Fruit fly (Drosophila melanogaster) whole organism, embryonic: Measurements from ENCODE around the gene CG4955.

Experiments
- Aef1 ChIP-seq: fragments of 200-800 bp; sonication (Bioruptor generic); IDR thresholded peaks from 3 replicates; pipeline ENCODE4 v1.3.6; 2022; ENCODE audit warnings: missing biosample characterization, missing genetic modification characterization
- Atf-2 ChIP-seq: fragments of 200-800 bp; sonication (Bioruptor generic); optimal IDR thresholded peaks from 2 replicates; lab custom pipeline; 2016; ENCODE audit warnings: missing biosample characterization, missing genetic modification characterization
- B-H2 ChIP-seq: fragments of 200-800 bp; sonication (Bioruptor generic); optimal IDR thresholded peaks from 2 replicates; lab custom pipeline; 2018; ENCODE audit warnings: missing biosample characterization, mild to moderate bottlenecking, missing genetic modification characterization
- CG10147 ChIP-seq: fragments of 200-800 bp; sonication (Bioruptor generic); optimal IDR thresholded peaks from 2 replicates; lab custom pipeline; 2019; ENCODE audit warnings: missing biosample characterization, mild to moderate bottlenecking, missing genetic modification characterization, moderate library complexity
- CG1024 ChIP-seq: fragments of 200-800 bp; sonication (Bioruptor generic); IDR thresholded peaks from 2 replicates; pipeline ENCODE4 v1.3.6; 2022; ENCODE audit warnings: missing biosample characterization, missing genetic modification characterization
- CG10274 ChIP-seq: fragments of 200-800 bp; sonication (Bioruptor generic); optimal IDR thresholded peaks from 3 replicates; lab custom pipeline; 2017; ENCODE audit warnings: missing biosample characterization, mild to moderate bottlenecking, missing genetic modification characterization
- CG10366 ChIP-seq: fragments of 200-800 bp; sonication (Bioruptor generic); IDR thresholded peaks from 2 replicates; pipeline ENCODE4 v1.3.6; 2022; ENCODE audit warnings: missing biosample characterization, missing genetic modification characterization
- CG10543 ChIP-seq: fragments of 200-800 bp; sonication (Bioruptor generic); optimal IDR thresholded peaks from 3 replicates; lab custom pipeline; 2017; ENCODE audit warnings: missing biosample characterization, mild to moderate bottlenecking, missing genetic modification characterization, moderate library complexity
- CG10565 ChIP-seq: fragments of 200-800 bp; sonication (Bioruptor generic); optimal IDR thresholded peaks from 3 replicates; lab custom pipeline; 2016; ENCODE audit warnings: missing biosample characterization, mild to moderate bottlenecking, missing genetic modification characterization
- CG11504 ChIP-seq: fragments of 200-800 bp; sonication (Bioruptor generic); optimal IDR thresholded peaks from 3 replicates; lab custom pipeline; 2019; ENCODE audit warnings: missing biosample characterization, mild to moderate bottlenecking, missing genetic modification characterization, moderate library complexity
- CG13775 ChIP-seq: fragments of 200-800 bp; sonication (Bioruptor generic); optimal IDR thresholded peaks from 3 replicates; lab custom pipeline; 2017; ENCODE audit warnings: missing biosample characterization, mild to moderate bottlenecking, missing genetic modification characterization
- CG14441 ChIP-seq: fragments of 200-800 bp; sonication (Bioruptor generic); IDR thresholded peaks from 2 replicates; pipeline ENCODE4 v1.3.6; 2022; ENCODE audit warnings: missing biosample characterization, missing genetic modification characterization
- CG14965 ChIP-seq: fragments of 200-800 bp; sonication (Bioruptor generic); optimal IDR thresholded peaks from 2 replicates; lab custom pipeline; 2016; ENCODE audit warnings: missing biosample characterization, missing genetic modification characterization, borderline replicate concordance
- CG16813 ChIP-seq: fragments of 200-800 bp; sonication (Bioruptor generic); IDR thresholded peaks from 3 replicates; pipeline ENCODE4 v1.3.6; 2022; ENCODE audit warnings: missing biosample characterization, missing genetic modification characterization; ENCODE audit not compliant: partially characterized antibody
- CG17802 ChIP-seq: fragments of 200-800 bp; sonication (Bioruptor generic); optimal IDR thresholded peaks from 2 replicates; lab custom pipeline; 2018; ENCODE audit warnings: missing biosample characterization, mild to moderate bottlenecking, missing genetic modification characterization, moderate library complexity
- CG18476 ChIP-seq: fragments of 200-800 bp; sonication (Bioruptor generic); optimal IDR thresholded peaks from 2 replicates; lab custom pipeline; 2016; ENCODE audit warnings: missing biosample characterization, mild to moderate bottlenecking, missing genetic modification characterization
- CG18599 ChIP-seq: fragments of 200-800 bp; sonication (Bioruptor generic); optimal IDR thresholded peaks from 3 replicates; lab custom pipeline; 2017; ENCODE audit warnings: missing biosample characterization, missing genetic modification characterization, mild to moderate bottlenecking, moderate library complexity, missing genetic modification reagents
- CG5180 ChIP-seq: fragments of 200-800 bp; sonication (Bioruptor generic); optimal IDR thresholded peaks from 3 replicates; lab custom pipeline; 2017; ENCODE audit warnings: missing biosample characterization, missing genetic modification characterization, mild to moderate bottlenecking, moderate library complexity, missing genetic modification reagents
- CG8359 ChIP-seq: fragments of 200-800 bp; sonication (Bioruptor generic); optimal IDR thresholded peaks from 2 replicates; lab custom pipeline; 2017; ENCODE audit warnings: missing biosample characterization, mild to moderate bottlenecking, missing genetic modification characterization, borderline replicate concordance
- CG9797 ChIP-seq: fragments of 200-800 bp; sonication (Bioruptor generic); optimal IDR thresholded peaks from 3 replicates; lab custom pipeline; 2018; ENCODE audit warnings: missing biosample characterization, mild to moderate bottlenecking, missing genetic modification characterization
- CG9932 ChIP-seq: fragments of 200-800 bp; sonication (Bioruptor generic); IDR thresholded peaks from 2 replicates; pipeline ENCODE4 v1.3.6; 2022; ENCODE audit warnings: missing biosample characterization, missing genetic modification characterization
- Chrac-16 ChIP-seq: fragments of 200-800 bp; sonication (Bioruptor generic); optimal IDR thresholded peaks from 3 replicates; lab custom pipeline; 2016; ENCODE audit warnings: missing biosample characterization, missing genetic modification characterization
- Dbx ChIP-seq: fragments of 200-800 bp; sonication (Bioruptor generic); IDR thresholded peaks from 3 replicates; pipeline ENCODE4 v1.3.6; 2022; ENCODE audit warnings: missing biosample characterization, missing genetic modification characterization
- Drgx ChIP-seq: fragments of 200-800 bp; sonication (Bioruptor generic); IDR thresholded peaks from 2 replicates; pipeline ENCODE4 v1.3.6; 2022; ENCODE audit warnings: missing biosample characterization, missing genetic modification characterization
- E2f2 ChIP-seq: fragments of 200-800 bp; sonication (Bioruptor generic); IDR thresholded peaks from 2 replicates; pipeline ENCODE4 v1.3.6; 2022; ENCODE audit warnings: missing biosample characterization, missing genetic modification characterization
- HLHmδ ChIP-seq: fragments of 200-800 bp; sonication (Bioruptor generic); optimal IDR thresholded peaks from 2 replicates; lab custom pipeline; 2018; ENCODE audit warnings: missing biosample characterization, mild to moderate bottlenecking, missing genetic modification characterization, moderate library complexity
- Lhr ChIP-seq: fragments of 200-800 bp; sonication (Bioruptor generic); optimal IDR thresholded peaks from 3 replicates; lab custom pipeline; 2017; ENCODE audit warnings: mild to moderate bottlenecking, missing biosample characterization, missing genetic modification reagents, missing genetic modification characterization
- MESR4 ChIP-seq: fragments of 200-800 bp; sonication (Bioruptor generic); optimal IDR thresholded peaks from 2 replicates; lab custom pipeline; 2018; ENCODE audit warnings: missing biosample characterization, mild to moderate bottlenecking, missing genetic modification characterization, moderate library complexity
- NFAT ChIP-seq: fragments of 200-800 bp; sonication (Bioruptor generic); IDR thresholded peaks from 2 replicates; pipeline ENCODE4 v1.3.6; 2022; ENCODE audit warnings: missing biosample characterization, missing genetic modification characterization
- Stat92E ChIP-seq, 3 experiments: fragments of >200 bp in 2 of 3; fragments of 200-800 bp in 1 of 3; sonication (Bioruptor generic) in 1 of 3; optimal IDR thresholded peaks; 2 replicates each; lab custom pipeline; 2017 to 2019; ENCODE audit warnings: missing biosample characterization in 3 of 3, missing genetic modification characterization in 3 of 3, mild to moderate bottlenecking in 1 of 3, moderate library complexity in 1 of 3
- Tbp ChIP-seq: fragments of >200 bp; optimal IDR thresholded peaks from 2 replicates; lab custom pipeline; 2018; ENCODE audit warnings: missing biosample characterization, missing genetic modification characterization
- Trl ChIP-seq, 3 experiments: fragments of >200 bp in 2 of 3; fragments of 200-800 bp in 1 of 3; sonication (Bioruptor generic) in 1 of 3; optimal IDR thresholded peaks; 2 replicates in 1 of 3; 3 replicates in 2 of 3; lab custom pipeline; 2016 to 2017; ENCODE audit warnings: missing biosample characterization in 1 of 3, missing genetic modification characterization in 1 of 3
- abd-A ChIP-seq: fragments of 200-800 bp; sonication (Bioruptor generic); optimal IDR thresholded peaks from 3 replicates; lab custom pipeline; 2019; ENCODE audit warnings: missing biosample characterization, mild to moderate bottlenecking, missing genetic modification characterization, moderate library complexity
- ac ChIP-seq: fragments of 200-800 bp; sonication (Bioruptor generic); optimal IDR thresholded peaks from 3 replicates; lab custom pipeline; 2017; ENCODE audit warnings: missing biosample characterization, mild to moderate bottlenecking, missing genetic modification characterization
- al ChIP-seq: fragments of 200-800 bp; sonication (Bioruptor generic); IDR thresholded peaks from 2 replicates; pipeline ENCODE4 v1.3.6; 2022; ENCODE audit warnings: missing biosample characterization, missing genetic modification characterization
- ci ChIP-seq: fragments of 200-800 bp; sonication (Bioruptor generic); IDR thresholded peaks from 3 replicates; pipeline ENCODE4 v1.3.6; 2022; ENCODE audit warnings: missing biosample characterization, missing genetic modification characterization
- croc ChIP-seq: fragments of 200-800 bp; sonication (Bioruptor generic); conservative IDR thresholded peaks from 3 replicates; pipeline ENCODE4 v1.3.6; 2022; ENCODE audit warnings: missing biosample characterization, missing genetic modification characterization
- da ChIP-seq: fragments of 200-800 bp; sonication (Bioruptor generic); optimal IDR thresholded peaks from 2 replicates; lab custom pipeline; 2016; ENCODE audit warnings: missing biosample characterization, missing genetic modification characterization
- fd64A ChIP-seq: fragments of 200-800 bp; sonication (Bioruptor generic); optimal IDR thresholded peaks from 3 replicates; lab custom pipeline; 2018; ENCODE audit warnings: missing biosample characterization, mild to moderate bottlenecking, missing genetic modification characterization
- hb ChIP-seq: fragments of 200-800 bp; sonication (Bioruptor generic); IDR thresholded peaks from 3 replicates; pipeline ENCODE4 v1.3.6; 2022; ENCODE audit warnings: missing biosample characterization, missing genetic modification characterization; ENCODE audit not compliant: partially characterized antibody
- lmd ChIP-seq: fragments of 200-800 bp; sonication (Bioruptor generic); IDR thresholded peaks from 2 replicates; pipeline ENCODE4 v1.3.6; 2022; ENCODE audit warnings: missing biosample characterization, missing genetic modification characterization
- maf-S ChIP-seq: fragments of 200-800 bp; sonication (Bioruptor generic); optimal IDR thresholded peaks from 2 replicates; lab custom pipeline; 2016; ENCODE audit warnings: missing biosample characterization, missing genetic modification characterization
- nerfin-2 ChIP-seq: fragments of 200-800 bp; sonication (Bioruptor generic); IDR thresholded peaks from 2 replicates; pipeline ENCODE4 v1.3.6; 2022; ENCODE audit warnings: missing biosample characterization, missing genetic modification characterization; ENCODE audit not compliant: partially characterized antibody
- repo ChIP-seq: fragments of 200-800 bp; sonication (Bioruptor generic); optimal IDR thresholded peaks from 2 replicates; lab custom pipeline; 2016; ENCODE audit warnings: missing biosample characterization, missing genetic modification characterization
- tll ChIP-seq, 2 experiments: fragments of 200-800 bp in 1 of 2; fragments of >200 bp in 1 of 2; sonication (Bioruptor generic) in 1 of 2; optimal IDR thresholded peaks; 2 replicates each; lab custom pipeline; 2017 to 2019; ENCODE audit warnings: missing biosample characterization in 2 of 2, missing genetic modification characterization in 2 of 2, mild to moderate bottlenecking in 1 of 2, moderate library complexity in 1 of 2
- vnd ChIP-seq: fragments of 200-800 bp; sonication (Bioruptor generic); IDR thresholded peaks from 3 replicates; pipeline ENCODE4 v1.3.6; 2022; ENCODE audit warnings: missing biosample characterization, missing genetic modification characterization; ENCODE audit not compliant: partially characterized antibody
- wek ChIP-seq: fragments of 200-800 bp; sonication (Bioruptor generic); optimal IDR thresholded peaks from 3 replicates; lab custom pipeline; 2018; ENCODE audit warnings: missing biosample characterization, mild to moderate bottlenecking, missing genetic modification characterization, moderate library complexity

Gene CG4955

dm6 chrX:17129733-17130466, 48.7 kb downstream of the CG4955 start (continued):
- peak; percentile 49 for TF ChIP-seq Chrac-16 (GFP tag; lab: Kevin White, UChicago)
- TF ChIP-seq CG9932 (GFP tag; lab: Robert Waterston, UW), result no peak; the same call in none of the 2 replicates
- TF ChIP-seq CG10565 (GFP tag; lab: Kevin White, UChicago), result no peak
- no peak for TF ChIP-seq hb
- TF ChIP-seq CG18476, result peak; percentile 58
- TF ChIP-seq CG9797 (GFP tag; lab: Kevin White, UChicago), result peak; percentile 7
- peak; percentile 45 for TF ChIP-seq croc (GFP tag; lab: Robert Waterston, UW)
- TF ChIP-seq CG13775, result peak; percentile 56
- TF ChIP-seq ac (GFP tag; lab: Kevin White, UChicago), result no peak
- no peak for TF ChIP-seq Atf-2 (GFP tag; lab: Kevin White, UChicago)
- TF ChIP-seq vnd (GFP tag; lab: Robert Waterston, UW), result no peak
- TF ChIP-seq CG17802 (tag; lab: Kevin White, UChicago), result no peak
- peak; percentile 84 for TF ChIP-seq CG14441 (GFP tag; lab: Robert Waterston, UW)
- peak; percentile 4 for TF ChIP-seq fd64A (GFP tag; lab: Kevin White, UChicago)
- TF ChIP-seq maf-S (GFP tag; lab: Kevin White, UChicago), result no peak
- TF ChIP-seq CG11504 (tag; lab: Kevin White, UChicago), result peak; percentile 88
- peak; percentile 58 for TF ChIP-seq abd-A (tag; lab: Kevin White, UChicago)
- peak; percentile 57; the same call in 1 of the 2 replicates for TF ChIP-seq Drgx (GFP tag; lab: Robert Waterston, UW)
- no peak for TF ChIP-seq Stat92E (GFP tag; optimal IDR thresholded peaks at IDR 0.05; lab: Kevin White, UChicago)
- no peak for TF ChIP-seq repo
- TF ChIP-seq tll (GFP tag; optimal IDR thresholded peaks at IDR 0.05; lab: Kevin White, UChicago), result no peak
- no peak for TF ChIP-seq CG14965 (GFP tag; lab: Kevin White, UChicago)
- peak; percentile 69; the same call in 2 of the 3 replicates for TF ChIP-seq Dbx (GFP tag; lab: Robert Waterston, UW)
- TF ChIP-seq HLHmδ (GFP tag; lab: Kevin White, UChicago), result no peak
- TF ChIP-seq Trl (optimal IDR thresholded peaks at IDR 0.05; lab: Kevin White, UChicago), result no peak
- TF ChIP-seq Trl (GFP tag; optimal IDR thresholded peaks at IDR 0.05; lab: Kevin White, UChicago), result peak; percentile 21
- TF ChIP-seq NFAT (GFP tag; lab: Robert Waterston, UW), result peak; percentile 53; the same call in 1 of the 2 replicates
- TF ChIP-seq Tbp, result no peak
- no peak for TF ChIP-seq da (GFP tag; lab: Kevin White, UChicago)
- peak; percentile 57 for TF ChIP-seq CG5180 (GFP tag; lab: Kevin White, UChicago)
- peak; percentile 79 for TF ChIP-seq CG10147 (GFP tag; lab: Kevin White, UChicago)
- peak; percentile 74 for TF ChIP-seq CG10366
- no peak for TF ChIP-seq wek (GFP tag; lab: Kevin White, UChicago)
- TF ChIP-seq Lhr, result no peak
- peak; percentile 63; the same call in 1 of the 2 replicates for TF ChIP-seq E2f2
- peak; percentile 36 for TF ChIP-seq CG8359 (GFP tag; lab: Kevin White, UChicago)
- peak; percentile 79 for TF ChIP-seq CG10543 (GFP tag; lab: Kevin White, UChicago)
- peak; percentile 74 for TF ChIP-seq lmd (GFP tag; lab: Robert Waterston, UW)
- TF ChIP-seq CG16813, result no peak
- peak; percentile 84; the same call in 2 of the 3 replicates for TF ChIP-seq ci (GFP tag; lab: Robert Waterston, UW)
- no peak for TF ChIP-seq MESR4
- TF ChIP-seq CG1024 (GFP tag; lab: Robert Waterston, UW), result peak; percentile 62
- peak; percentile 64; the same call in 1 of the 3 replicates for TF ChIP-seq Aef1 (GFP tag; lab: Robert Waterston, UW)
- peak; percentile 89 for TF ChIP-seq CG18599 (GFP tag; lab: Kevin White, UChicago)
- peak; percentile 13 for TF ChIP-seq B-H2 (GFP tag; lab: Kevin White, UChicago)
- peak; percentile 31 for TF ChIP-seq CG10274
- TF ChIP-seq al (GFP tag; lab: Robert Waterston, UW), result peak; percentile 74
- no peak for TF ChIP-seq nerfin-2 (GFP tag; lab: Robert Waterston, UW)
